Worm (Caenorhabditis elegans) whole organism, L4/young adult: Measurements from ENCODE around the gene F08F3.1.

Experiments
- W03F9.2 ChIP-seq: fragments of 150-350 bp; optimal IDR thresholded peaks from 2 replicates; lab custom pipeline; 2014; ENCODE audit warnings: missing biosample characterization, missing genetic modification characterization
- dao-5 ChIP-seq: sonication (generic microtip); optimal IDR thresholded peaks from 2 replicates; lab custom pipeline; 2016; ENCODE audit warnings: missing genotype, missing genetic modification characterization, moderate library complexity, missing compliant biosample characterization
- him-1 ChIP-seq: sonication (generic microtip); optimal IDR thresholded peaks from 2 replicates; lab custom pipeline; 2016; ENCODE audit warnings: missing genotype, missing genetic modification reagents, missing genetic modification characterization, missing compliant biosample characterization

ce11 chrV:5488766-5489165 lies 42.8 kb downstream of the F08F3.1 start, which contains the start of gene grl-18:
- TF ChIP-seq dao-5 (tag; lab: Kevin White, UChicago) (no peak), him-1 (tag; lab: Kevin White, UChicago) (no peak), W03F9.2 (tag; lab: Kevin White, UChicago) (no peak)
